Worm (Caenorhabditis elegans) whole organism, L3 larva: ENCODE data around the gene C06A1.7.

Experiments used
- lsy-12 ChIP-seq: sonication (generic microtip); optimal IDR thresholded peaks from 2 replicates; lab custom pipeline; 2016; ENCODE audit warnings: mild to moderate bottlenecking, missing genetic modification characterization, missing compliant biosample characterization
- nhr-12 ChIP-seq: fragments of 150-350 bp; optimal IDR thresholded peaks from 2 replicates; lab custom pipeline; 2014; ENCODE audit warnings: missing biosample characterization, missing genetic modification characterization
- nhr-25 ChIP-seq: sonication (generic microtip); optimal IDR thresholded peaks from 2 replicates; lab custom pipeline; 2017; ENCODE audit warnings: missing biosample characterization, missing genetic modification characterization
- nhr-77 ChIP-seq: fragments of 150-350 bp; optimal IDR thresholded peaks from 2 replicates; lab custom pipeline; 2014; ENCODE audit warnings: missing biosample characterization, missing genetic modification characterization
- snpc-4 ChIP-seq: fragments of 150-350 bp; optimal IDR thresholded peaks from 2 replicates; lab custom pipeline; 2014; ENCODE audit warnings: missing biosample characterization, missing genetic modification characterization
- unc-39 ChIP-seq: sonication (generic microtip); optimal IDR thresholded peaks from 4 replicates; lab custom pipeline; 2017; ENCODE audit warnings: missing biosample characterization, missing genetic modification characterization

DNA sequence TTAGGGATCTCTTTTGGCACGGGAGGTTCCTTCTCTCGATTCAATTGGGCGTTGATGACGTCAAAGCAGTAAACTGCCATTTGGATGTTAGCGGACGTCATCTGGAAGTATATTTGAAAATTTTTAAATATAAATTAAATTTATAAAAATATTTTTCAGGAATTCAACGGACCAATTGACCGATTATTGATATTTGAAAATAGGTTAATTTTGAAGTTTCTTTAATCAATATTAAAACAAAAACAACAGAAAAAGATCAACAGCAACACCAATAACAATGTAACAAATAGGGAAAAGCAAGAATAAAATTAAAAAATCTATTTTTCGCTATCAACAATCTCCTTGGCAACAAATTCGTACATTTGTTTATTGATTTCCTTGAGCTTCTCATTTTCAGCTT is 25.5 kb upstream of the C06A1.7 start, which contains the start of gene R166.3:
- TF ChIP-seq nhr-25 (tag; lab: Kevin White, UChicago) (no peak), lsy-12 (no peak), nhr-12 (tag; lab: Kevin White, UChicago) (no peak), nhr-77 (tag; lab: Kevin White, UChicago) (no peak), unc-39 (tag; lab: Kevin White, UChicago) (no peak), snpc-4 (no peak)
